Fruit fly (Drosophila melanogaster) whole organism, embryonic: ENCODE measurements around the gene fmt.

Source experiments
- Adf1 ChIP-seq: fragments of 200-800 bp; sonication (Bioruptor generic); IDR thresholded peaks from 2 replicates; pipeline ENCODE4 v1.3.6; 2022; ENCODE audit warnings: missing biosample characterization, missing genetic modification characterization
- BtbVII ChIP-seq: fragments of 200-800 bp; sonication (Bioruptor generic); optimal IDR thresholded peaks from 3 replicates; lab custom pipeline; 2017; ENCODE audit warnings: missing biosample characterization, mild to moderate bottlenecking, missing genetic modification characterization
- CG11456 ChIP-seq: fragments of 200-800 bp; sonication (Bioruptor generic); IDR thresholded peaks from 3 replicates; pipeline ENCODE4 v1.3.6; 2022; ENCODE audit warnings: missing biosample characterization, missing genetic modification characterization
- CG12104 ChIP-seq: fragments of 200-800 bp; sonication (Bioruptor generic); optimal IDR thresholded peaks from 3 replicates; lab custom pipeline; 2016; ENCODE audit warnings: missing biosample characterization, missing genetic modification characterization
- CG12236 ChIP-seq: fragments of 200-800 bp; sonication (Bioruptor generic); optimal IDR thresholded peaks from 2 replicates; lab custom pipeline; 2016; ENCODE audit warnings: missing biosample characterization, missing genetic modification characterization
- CG13123 ChIP-seq: fragments of 200-800 bp; sonication (Bioruptor generic); optimal IDR thresholded peaks from 2 replicates; lab custom pipeline; 2016; ENCODE audit warnings: missing biosample characterization, missing genetic modification characterization
- CG14860 ChIP-seq: fragments of 200-800 bp; sonication (Bioruptor generic); IDR thresholded peaks from 3 replicates; pipeline ENCODE4 v1.3.6; 2022; ENCODE audit warnings: missing biosample characterization, missing genetic modification characterization; ENCODE audit not compliant: partially characterized antibody
- CG17385 ChIP-seq: fragments of 200-800 bp; sonication (Bioruptor generic); optimal IDR thresholded peaks from 3 replicates; lab custom pipeline; 2018; ENCODE audit warnings: missing biosample characterization, mild to moderate bottlenecking, missing genetic modification characterization
- CG17912 ChIP-seq: fragments of 200-800 bp; sonication (Bioruptor generic); optimal IDR thresholded peaks from 2 replicates; lab custom pipeline; 2018; ENCODE audit warnings: missing biosample characterization, mild to moderate bottlenecking, missing genetic modification characterization
- CG34422 ChIP-seq: fragments of 200-800 bp; sonication (Bioruptor generic); IDR thresholded peaks from 3 replicates; pipeline ENCODE4 v1.3.6; 2022; ENCODE audit warnings: missing biosample characterization, missing genetic modification characterization
- CG3726 ChIP-seq: fragments of 200-800 bp; sonication (Bioruptor generic); IDR thresholded peaks from 3 replicates; pipeline ENCODE4, ENCODE4 v1.3.6; 2022; ENCODE audit warnings: missing biosample characterization, missing genetic modification characterization
- CG9437 ChIP-seq: fragments of 200-800 bp; sonication (Bioruptor generic); optimal IDR thresholded peaks from 2 replicates; lab custom pipeline; 2018; ENCODE audit warnings: missing biosample characterization, mild to moderate bottlenecking, missing genetic modification characterization
- CG9817 ChIP-seq: fragments of 200-800 bp; sonication (Bioruptor generic); optimal IDR thresholded peaks from 2 replicates; lab custom pipeline; 2018; ENCODE audit warnings: missing biosample characterization, mild to moderate bottlenecking, missing genetic modification characterization, moderate library complexity
- Dll ChIP-seq: fragments of 200-800 bp; sonication (Bioruptor generic); IDR thresholded peaks from 4 replicates; pipeline ENCODE4 v1.3.6; 2022; ENCODE audit warnings: missing biosample characterization, missing genetic modification characterization; ENCODE audit not compliant: partially characterized antibody
- Eip74EF ChIP-seq, 2 experiments: fragments of 200-800 bp in 1 of 2; fragments of >200 bp in 1 of 2; sonication (Bioruptor generic) in 1 of 2; optimal IDR thresholded peaks; 2 replicates each; lab custom pipeline; 2017 to 2019; ENCODE audit warnings: missing biosample characterization in 2 of 2, missing genetic modification characterization in 2 of 2, mild to moderate bottlenecking in 1 of 2, moderate library complexity in 1 of 2
- Fer3 ChIP-seq: fragments of 200-800 bp; sonication (Bioruptor generic); optimal IDR thresholded peaks from 2 replicates; lab custom pipeline; 2018; ENCODE audit warnings: missing biosample characterization, mild to moderate bottlenecking, missing genetic modification characterization, moderate library complexity
- HHEX ChIP-seq: fragments of 200-800 bp; sonication (Bioruptor generic); optimal IDR thresholded peaks from 3 replicates; lab custom pipeline; 2017; ENCODE audit warnings: missing biosample characterization, mild to moderate bottlenecking, missing genetic modification characterization, missing genetic modification reagents
- Hmr ChIP-seq: fragments of 200-800 bp; sonication (Bioruptor generic); optimal IDR thresholded peaks from 3 replicates; lab custom pipeline; 2017; ENCODE audit warnings: mild to moderate bottlenecking, missing biosample characterization, missing genetic modification reagents, missing genetic modification characterization
- Hr39 ChIP-seq: fragments of >200 bp; optimal IDR thresholded peaks from 2 replicates; lab custom pipeline; 2017
- Meics ChIP-seq: fragments of 200-800 bp; sonication (Bioruptor generic); optimal IDR thresholded peaks from 2 replicates; lab custom pipeline; 2017; ENCODE audit warnings: missing biosample characterization, mild to moderate bottlenecking, missing genetic modification characterization
- Oaz ChIP-seq: fragments of 200-800 bp; sonication (Bioruptor generic); IDR thresholded peaks from 2 replicates; pipeline ENCODE4 v1.3.6; 2022; ENCODE audit warnings: missing biosample characterization, missing genetic modification characterization
- Poxn ChIP-seq: fragments of 200-800 bp; sonication (Bioruptor generic); IDR thresholded peaks from 2 replicates; pipeline ENCODE4 v1.3.6; 2022; ENCODE audit warnings: missing biosample characterization, missing genetic modification characterization
- Sox102F ChIP-seq: fragments of 200-800 bp; sonication (Bioruptor generic); optimal IDR thresholded peaks from 2 replicates; lab custom pipeline; 2018; ENCODE audit warnings: missing biosample characterization, mild to moderate bottlenecking, missing genetic modification characterization, moderate library complexity
- Ssrp ChIP-seq: fragments of 200-800 bp; sonication (Bioruptor generic); optimal IDR thresholded peaks from 2 replicates; lab custom pipeline; 2018; ENCODE audit warnings: missing biosample characterization, mild to moderate bottlenecking, missing genetic modification characterization, moderate library complexity
- dimm ChIP-seq: fragments of 200-800 bp; sonication (Bioruptor generic); IDR thresholded peaks from 2 replicates; pipeline ENCODE4 v1.3.6; 2022; ENCODE audit warnings: missing biosample characterization, missing genetic modification characterization
- dm ChIP-seq: fragments of 200-800 bp; sonication (Bioruptor generic); optimal IDR thresholded peaks from 3 replicates; lab custom pipeline; 2016; ENCODE audit warnings: missing biosample characterization, missing genetic modification characterization
- emc ChIP-seq: fragments of 200-800 bp; sonication (Bioruptor generic); optimal IDR thresholded peaks from 2 replicates; lab custom pipeline; 2016; ENCODE audit warnings: missing biosample characterization, missing genetic modification characterization
- esg ChIP-seq: fragments of 200-800 bp; sonication (Bioruptor generic); conservative IDR thresholded peaks from 2 replicates; pipeline ENCODE4 v1.3.6; 2022; ENCODE audit warnings: missing biosample characterization, missing genetic modification characterization
- ewg ChIP-seq: fragments of 200-800 bp; sonication (Bioruptor generic); optimal IDR thresholded peaks from 3 replicates; lab custom pipeline; 2017; ENCODE audit warnings: mild to moderate bottlenecking, missing biosample characterization, missing genetic modification reagents, missing genetic modification characterization
- eyg ChIP-seq: fragments of 200-800 bp; sonication (Bioruptor generic); optimal IDR thresholded peaks from 3 replicates; lab custom pipeline; 2016; ENCODE audit warnings: missing biosample characterization, missing genetic modification characterization
- fd64A ChIP-seq: fragments of 200-800 bp; sonication (Bioruptor generic); optimal IDR thresholded peaks from 3 replicates; lab custom pipeline; 2018; ENCODE audit warnings: missing biosample characterization, mild to moderate bottlenecking, missing genetic modification characterization
- gcm ChIP-seq: fragments of 200-800 bp; sonication (Bioruptor generic); optimal IDR thresholded peaks from 2 replicates; lab custom pipeline; 2019; ENCODE audit warnings: missing biosample characterization, mild to moderate bottlenecking, missing genetic modification characterization, moderate library complexity
- kah ChIP-seq: fragments of 200-800 bp; sonication (Bioruptor generic); optimal IDR thresholded peaks from 2 replicates; lab custom pipeline; 2018; ENCODE audit warnings: missing biosample characterization, mild to moderate bottlenecking, missing genetic modification characterization
- lov ChIP-seq, 2 experiments: fragments of 200-800 bp in 1 of 2; fragments of >200 bp in 1 of 2; sonication (Bioruptor generic) in 1 of 2; IDR thresholded peaks in 1 of 2; optimal IDR thresholded peaks in 1 of 2; 2 replicates in 1 of 2; 3 replicates in 1 of 2; pipeline versions ENCODE4 v1.3.6 to Lab custom; 2017 to 2022; ENCODE audit warnings: missing biosample characterization in 1 of 2, missing genetic modification characterization in 1 of 2
- odd ChIP-seq: fragments of 200-800 bp; sonication (Bioruptor generic); optimal IDR thresholded peaks from 2 replicates; lab custom pipeline; 2017; ENCODE audit warnings: missing biosample characterization, mild to moderate bottlenecking, missing genetic modification characterization
- peb ChIP-seq: fragments of 200-800 bp; sonication (Bioruptor generic); IDR thresholded peaks from 2 replicates; pipeline ENCODE4 v1.3.6; 2022; ENCODE audit warnings: missing biosample characterization, missing genetic modification characterization
- pros ChIP-seq: fragments of 200-800 bp; sonication (Bioruptor generic); optimal IDR thresholded peaks from 3 replicates; lab custom pipeline; 2019; ENCODE audit warnings: missing biosample characterization, mild to moderate bottlenecking, missing genetic modification characterization, moderate library complexity
- repo ChIP-seq: fragments of 200-800 bp; sonication (Bioruptor generic); optimal IDR thresholded peaks from 2 replicates; lab custom pipeline; 2016; ENCODE audit warnings: missing biosample characterization, missing genetic modification characterization
- row ChIP-seq: fragments of 200-800 bp; sonication (Bioruptor generic); IDR thresholded peaks from 3 replicates; pipeline ENCODE4 v1.3.6; 2022; ENCODE audit warnings: missing biosample characterization, missing genetic modification characterization
- salm ChIP-seq: fragments of 200-800 bp; sonication (Bioruptor generic); optimal IDR thresholded peaks from 2 replicates; lab custom pipeline; 2018; ENCODE audit warnings: missing biosample characterization, mild to moderate bottlenecking, missing genetic modification characterization
- sc ChIP-seq, 3 experiments: fragments of >200 bp in 2 of 3; fragments of 200-800 bp in 1 of 3; sonication (Bioruptor generic) in 1 of 3; optimal IDR thresholded peaks; 2 replicates in 2 of 3; 3 replicates in 1 of 3; lab custom pipeline; 2017; ENCODE audit warnings: mild to moderate bottlenecking in 1 of 3, missing biosample characterization in 1 of 3, missing genetic modification characterization in 1 of 3, missing genetic modification reagents in 1 of 3
- schlank ChIP-seq: fragments of 200-800 bp; sonication (Bioruptor generic); optimal IDR thresholded peaks from 2 replicates; lab custom pipeline; 2018; ENCODE audit warnings: missing biosample characterization, mild to moderate bottlenecking, missing genetic modification characterization
- sisA ChIP-seq: fragments of 200-800 bp; sonication (Bioruptor generic); IDR thresholded peaks from 2 replicates; pipeline ENCODE4 v1.3.6; 2022; ENCODE audit warnings: missing biosample characterization, missing genetic modification characterization
- slbo ChIP-seq: fragments of 200-800 bp; sonication (Bioruptor generic); IDR thresholded peaks from 2 replicates; pipeline ENCODE4 v1.3.6; 2022; ENCODE audit warnings: missing biosample characterization, missing genetic modification characterization
- slou ChIP-seq: fragments of 200-800 bp; sonication (Bioruptor generic); optimal IDR thresholded peaks from 3 replicates; lab custom pipeline; 2016; ENCODE audit warnings: missing biosample characterization, missing genetic modification characterization
- tin ChIP-seq: fragments of 200-800 bp; sonication (Bioruptor generic); optimal IDR thresholded peaks from 3 replicates; lab custom pipeline; 2016; ENCODE audit warnings: missing biosample characterization, missing genetic modification characterization
- trem ChIP-seq: fragments of 200-800 bp; optimal IDR thresholded peaks from 3 replicates; lab custom pipeline; 2019; ENCODE audit warnings: missing biosample characterization, mild to moderate bottlenecking, missing genetic modification characterization, moderate library complexity
- trh ChIP-seq: fragments of 200-800 bp; sonication (Bioruptor generic); optimal IDR thresholded peaks from 2 replicates; lab custom pipeline; 2016; ENCODE audit warnings: missing biosample characterization, missing genetic modification characterization
- vnd ChIP-seq: fragments of 200-800 bp; sonication (Bioruptor generic); IDR thresholded peaks from 3 replicates; pipeline ENCODE4 v1.3.6; 2022; ENCODE audit warnings: missing biosample characterization, missing genetic modification characterization; ENCODE audit not compliant: partially characterized antibody

fmt gene

dm6 chr3L:6184884-6185438 lies 11.3 kb upstream of the fmt start, which contains the start of the genes D19B and CG43293 (continued):
- peak; percentile 89 for TF ChIP-seq Fer3 (tag; lab: Kevin White, UChicago)
- peak; percentile 72 for TF ChIP-seq trem (tag; lab: Kevin White, UChicago)
- TF ChIP-seq tin = peak; percentile 92
- no peak for TF ChIP-seq CG14860 (GFP tag; lab: Robert Waterston, UW)
- peak; percentile 72 for TF ChIP-seq CG13123 (GFP tag; lab: Kevin White, UChicago)
- peak; percentile 98 for TF ChIP-seq row (GFP tag; lab: Robert Waterston, UW)
- TF ChIP-seq ewg (GFP tag; lab: Kevin White, UChicago) = peak; percentile 90
- TF ChIP-seq CG3726 (GFP tag; lab: Robert Waterston, UW) = peak; percentile 87
- peak; percentile 31 for TF ChIP-seq emc (GFP tag; lab: Kevin White, UChicago)
- TF ChIP-seq CG34422 = peak; percentile 94
- peak; percentile 90 for TF ChIP-seq Meics (GFP tag; lab: Kevin White, UChicago)
- TF ChIP-seq kah (GFP tag; lab: Kevin White, UChicago) = peak; percentile 63
- peak; percentile 79 for TF ChIP-seq repo (GFP tag; lab: Kevin White, UChicago)
- peak; percentile 80 for TF ChIP-seq schlank (tag; lab: Kevin White, UChicago)
- peak; percentile 91 for TF ChIP-seq dm
- TF ChIP-seq lov (optimal IDR thresholded peaks at IDR 0.05; lab: Kevin White, UChicago) = no peak
- peak; percentile 71; the same call in 2 of the 3 replicates for TF ChIP-seq lov (GFP tag; IDR thresholded peaks at IDR 0.05; lab: Robert Waterston, UW)
- TF ChIP-seq sisA (GFP tag; lab: Robert Waterston, UW) = peak; percentile 91
- TF ChIP-seq Adf1 (GFP tag; lab: Robert Waterston, UW) = peak; percentile 80
- TF ChIP-seq slou (GFP tag; lab: Kevin White, UChicago) = peak; percentile 59
- TF ChIP-seq dimm (GFP tag; lab: Robert Waterston, UW) = peak; percentile 73
- TF ChIP-seq gcm (GFP tag; lab: Kevin White, UChicago) = peak; percentile 83
- peak; percentile 78 for TF ChIP-seq eyg
- TF ChIP-seq CG11456 (GFP tag; lab: Robert Waterston, UW) = peak; percentile 98
- peak; percentile 73 for TF ChIP-seq Poxn
- TF ChIP-seq Eip74EF (GFP tag; optimal IDR thresholded peaks at IDR 0.05; lab: Kevin White, UChicago) = no peak
- peak; percentile 80 for TF ChIP-seq CG9817
- no peak for TF ChIP-seq odd (GFP tag; lab: Kevin White, UChicago)
- TF ChIP-seq HHEX (GFP tag; lab: Kevin White, UChicago) = peak; percentile 84
- peak; percentile 89 for TF ChIP-seq Sox102F (GFP tag; lab: Kevin White, UChicago)
- TF ChIP-seq peb (GFP tag; lab: Robert Waterston, UW) = peak; percentile 61
- TF ChIP-seq CG17385 (GFP tag; lab: Kevin White, UChicago) = peak; percentile 81
- TF ChIP-seq trh (GFP tag; lab: Kevin White, UChicago) = peak; percentile 83
- TF ChIP-seq Dll (GFP tag; lab: Robert Waterston, UW) = peak; percentile 65; the same call in 2 of the 4 replicates
- TF ChIP-seq Hr39 (lab: Kevin White, UChicago) = no peak
- peak; percentile 66 for TF ChIP-seq Oaz (GFP tag; lab: Robert Waterston, UW)
- peak; percentile 81 for TF ChIP-seq BtbVII (GFP tag; lab: Kevin White, UChicago)
- 0 out of 3 replicates have a peak, but pooled peaks have one; percentile 34 for TF ChIP-seq vnd (GFP tag; lab: Robert Waterston, UW)
- TF ChIP-seq Ssrp (tag; lab: Kevin White, UChicago) = peak; percentile 81
- TF ChIP-seq slbo (GFP tag; lab: Robert Waterston, UW) = peak; percentile 97
- TF ChIP-seq pros = no peak
- peak; percentile 90 for TF ChIP-seq Hmr (GFP tag; lab: Kevin White, UChicago)
- TF ChIP-seq CG9437 (GFP tag; lab: Kevin White, UChicago) = peak; percentile 63
- peak; percentile 74 for TF ChIP-seq CG12104 (GFP tag; lab: Kevin White, UChicago)
- no peak for TF ChIP-seq sc (optimal IDR thresholded peaks at IDR 0.05; lab: Kevin White, UChicago)
- TF ChIP-seq sc (GFP tag; optimal IDR thresholded peaks at IDR 0.05; lab: Kevin White, UChicago) = peak; percentile 65
- TF ChIP-seq CG17912 (GFP tag; lab: Kevin White, UChicago) = peak; percentile 47
- peak; percentile 64 for TF ChIP-seq fd64A (GFP tag; lab: Kevin White, UChicago)
- peak; percentile 64 for TF ChIP-seq CG12236 (GFP tag; lab: Kevin White, UChicago)
- peak; percentile 84 for TF ChIP-seq esg (GFP tag; lab: Robert Waterston, UW)
- peak; percentile 57 for TF ChIP-seq salm (tag; lab: Kevin White, UChicago)
